Worm (Caenorhabditis elegans) whole organism, L4 larva: ENCODE measurements around the gene T26C5.3.

Source experiments
- F44E2.7 ChIP-seq: fragments of 200-800 bp; sonication (Bioruptor generic); IDR thresholded peaks from 2 replicates; pipeline ENCODE4 v2.1.2; 2022; ENCODE audit warnings: missing genetic modification characterization, missing compliant biosample characterization
- Y105C5A.15 ChIP-seq: fragments of 200-800 bp; sonication (Bioruptor generic); IDR thresholded peaks from 2 replicates; pipeline ENCODE4 v1.3.6; 2022; ENCODE audit warnings: missing genetic modification characterization, missing compliant biosample characterization
- Y75B8A.6 ChIP-seq: fragments of 200-800 bp; sonication (Bioruptor generic); IDR thresholded peaks from 2 replicates; pipeline ENCODE4 v1.3.6; 2022; ENCODE audit warnings: missing genetic modification reagents, missing genetic modification characterization, missing compliant biosample characterization
- hif-1 ChIP-seq, 2 experiments: sonication (generic microtip); optimal IDR thresholded peaks; 2 replicates each; lab custom pipeline; 2016 to 2017; ENCODE audit warnings: missing compliant biosample characterization in 2 of 2, missing genetic modification characterization in 2 of 2, missing genetic modification reagents in 2 of 2, missing genotype in 2 of 2, mild to moderate bottlenecking in 1 of 2
- ztf-7 ChIP-seq: fragments of 150-350 bp; optimal IDR thresholded peaks from 2 replicates; lab custom pipeline; 2014; ENCODE audit warnings: missing biosample characterization, missing genetic modification characterization

T26C5.3 gene

DNA sequence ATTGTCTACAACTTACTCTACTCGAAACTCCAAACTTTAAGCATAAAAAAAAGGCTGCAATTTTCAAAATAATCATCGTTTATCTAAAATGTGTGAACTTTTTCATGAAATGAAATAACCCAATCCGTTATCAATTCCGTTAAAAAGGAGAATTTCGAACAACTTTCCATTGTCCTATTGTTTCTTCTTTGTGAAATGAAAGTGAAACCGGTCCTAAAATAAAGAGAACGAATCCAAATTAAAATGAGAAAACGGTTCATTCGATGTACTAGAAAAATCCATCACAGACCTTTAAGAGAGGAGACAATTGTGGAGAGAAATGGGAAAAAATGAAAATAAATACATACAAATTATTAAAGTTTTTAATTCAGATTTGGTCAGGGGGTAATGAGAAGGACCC, 59.3 kb downstream of the T26C5.3 start, which contains the start of gene C01G6.9:
Gene C01G6.9, minus strand, starts transcription at position 141 of the 400 bp plus-strand sequence.
- no peak for TF ChIP-seq hif-1 (tag; optimal IDR thresholded peaks at IDR 0.05; lab: Kevin White, UChicago)
- no peak for TF ChIP-seq ztf-7 (tag; lab: Kevin White, UChicago)
- no peak for TF ChIP-seq Y75B8A.6 (GFP tag; lab: Robert Waterston, UW)
- no peak for TF ChIP-seq Y105C5A.15 (GFP tag; lab: Robert Waterston, UW)
- TF ChIP-seq F44E2.7, result no peak
